Worm (Caenorhabditis elegans): ENCODE data around the gene Y43F8B.12.

DNA sequence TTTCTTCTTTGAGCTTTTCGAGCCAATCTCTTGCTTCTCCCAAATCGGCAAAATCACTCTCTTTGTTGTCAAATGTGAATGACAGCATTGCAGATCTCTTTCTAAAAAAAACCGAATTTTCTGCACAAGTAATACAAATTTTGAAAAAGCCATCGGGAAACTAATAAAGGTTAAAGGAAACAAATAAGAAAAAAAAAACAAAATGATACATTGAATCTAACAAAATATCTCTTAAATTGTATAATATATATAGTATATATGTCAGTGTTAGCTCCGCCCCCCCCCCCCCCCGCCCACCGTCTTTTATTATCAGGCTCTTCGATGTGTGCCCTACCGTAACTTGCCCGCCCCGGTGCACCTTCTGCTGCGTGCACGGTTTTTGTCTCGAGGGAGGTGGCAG is 35.2 kb upstream of the Y43F8B.12 start, which contains the start of gene C25F9.11:
- no peak for TF ChIP-seq sea-2 (GFP tag; IDR thresholded peaks at IDR 0.05)
- TF ChIP-seq ztf-28 (GFP tag; IDR thresholded peaks at IDR 0.05) = no peak
- TF ChIP-seq ets-4 (GFP tag; optimal IDR thresholded peaks at IDR 0.05) = no peak
- TF ChIP-seq zim-3 (tag; optimal IDR thresholded peaks at IDR 0.05) = no peak
- TF ChIP-seq hrde-1 (tag; optimal IDR thresholded peaks at IDR 0.05; ENCODE audit: borderline replicate concordance) = no peak
- TF ChIP-seq lsl-1 (GFP tag; optimal IDR thresholded peaks at IDR 0.05) = no peak
- TF ChIP-seq Y53F4B.3 (GFP tag; IDR thresholded peaks at IDR 0.05) = no peak
- no peak for TF ChIP-seq Y79H2A.3 (GFP tag; conservative IDR thresholded peaks at IDR 0.05)
- no peak for TF ChIP-seq C06A6.2 (GFP tag; conservative IDR thresholded peaks at IDR 0.05)
- TF ChIP-seq Y95B8A.8 (GFP tag; IDR thresholded peaks at IDR 0.05) = no peak
- TF ChIP-seq nfyb-1 (GFP tag; IDR thresholded peaks at IDR 0.05) = no peak
- no peak for TF ChIP-seq egl-18 (GFP tag; IDR thresholded peaks at IDR 0.05)
- TF ChIP-seq unc-62 (GFP tag; optimal IDR thresholded peaks at IDR 0.05) = no peak
- TF ChIP-seq efl-1 (GFP tag; optimal IDR thresholded peaks at IDR 0.05) = no peak
